Fruit fly (Drosophila melanogaster) whole organism, embryonic: Measurements from ENCODE around the gene CG6409.

Experiments
- Asciz ChIP-seq: fragments of 200-800 bp; sonication (Bioruptor generic); optimal IDR thresholded peaks from 2 replicates; lab custom pipeline; 2017; ENCODE audit warnings: missing biosample characterization, mild to moderate bottlenecking, missing genetic modification characterization, missing genetic modification reagents
- Bteb2 ChIP-seq: fragments of 200-800 bp; sonication (Bioruptor generic); optimal IDR thresholded peaks from 2 replicates; lab custom pipeline; 2016; ENCODE audit warnings: missing biosample characterization, missing genetic modification characterization
- CG10147 ChIP-seq: fragments of 200-800 bp; sonication (Bioruptor generic); optimal IDR thresholded peaks from 2 replicates; lab custom pipeline; 2019; ENCODE audit warnings: missing biosample characterization, mild to moderate bottlenecking, missing genetic modification characterization, moderate library complexity
- CG10209 ChIP-seq: fragments of 200-800 bp; sonication (Bioruptor generic); optimal IDR thresholded peaks from 3 replicates; lab custom pipeline; 2017; ENCODE audit warnings: missing biosample characterization, mild to moderate bottlenecking, missing genetic modification characterization, missing genetic modification reagents
- CG10366 ChIP-seq: fragments of 200-800 bp; sonication (Bioruptor generic); IDR thresholded peaks from 2 replicates; pipeline ENCODE4 v1.3.6; 2022; ENCODE audit warnings: missing biosample characterization, missing genetic modification characterization
- CG11723 ChIP-seq: fragments of 200-800 bp; sonication (Bioruptor generic); optimal IDR thresholded peaks from 2 replicates; lab custom pipeline; 2017; ENCODE audit warnings: missing biosample characterization, mild to moderate bottlenecking, missing genetic modification characterization
- CG12659 ChIP-seq: fragments of 200-800 bp; sonication (Bioruptor generic); optimal IDR thresholded peaks from 3 replicates; lab custom pipeline; 2017; ENCODE audit warnings: mild to moderate bottlenecking, missing biosample characterization, missing genetic modification reagents, missing genetic modification characterization
- CG13775 ChIP-seq: fragments of 200-800 bp; sonication (Bioruptor generic); optimal IDR thresholded peaks from 3 replicates; lab custom pipeline; 2017; ENCODE audit warnings: missing biosample characterization, mild to moderate bottlenecking, missing genetic modification characterization
- CG15696 ChIP-seq: fragments of 200-800 bp; sonication (Bioruptor generic); optimal IDR thresholded peaks from 2 replicates; lab custom pipeline; 2019; ENCODE audit warnings: missing biosample characterization, mild to moderate bottlenecking, missing genetic modification characterization, moderate library complexity
- CG17186 ChIP-seq: fragments of 200-800 bp; sonication (Bioruptor generic); optimal IDR thresholded peaks from 3 replicates; lab custom pipeline; 2017; ENCODE audit warnings: missing biosample characterization, missing genetic modification reagents, missing genetic modification characterization
- CG18599 ChIP-seq: fragments of 200-800 bp; sonication (Bioruptor generic); optimal IDR thresholded peaks from 3 replicates; lab custom pipeline; 2017; ENCODE audit warnings: missing biosample characterization, missing genetic modification characterization, mild to moderate bottlenecking, moderate library complexity, missing genetic modification reagents
- CG33557 ChIP-seq: fragments of 200-800 bp; sonication (Bioruptor generic); optimal IDR thresholded peaks from 2 replicates; lab custom pipeline; 2019; ENCODE audit warnings: missing biosample characterization, mild to moderate bottlenecking, missing genetic modification characterization, moderate library complexity
- CG34224 ChIP-seq: fragments of 200-800 bp; sonication (Bioruptor generic); IDR thresholded peaks from 3 replicates; pipeline ENCODE4 v1.3.6; 2022; ENCODE audit warnings: missing biosample characterization, missing genetic modification characterization; ENCODE audit not compliant: partially characterized antibody
- CG6791 ChIP-seq: fragments of 200-800 bp; sonication (Bioruptor generic); IDR thresholded peaks from 3 replicates; pipeline ENCODE4 v1.3.6; 2022; ENCODE audit warnings: missing biosample characterization, missing genetic modification characterization; ENCODE audit not compliant: partially characterized antibody
- CG9797 ChIP-seq: fragments of 200-800 bp; sonication (Bioruptor generic); optimal IDR thresholded peaks from 3 replicates; lab custom pipeline; 2018; ENCODE audit warnings: missing biosample characterization, mild to moderate bottlenecking, missing genetic modification characterization
- Doc2 ChIP-seq: fragments of 200-800 bp; sonication (Bioruptor generic); IDR thresholded peaks from 2 replicates; pipeline ENCODE4 v1.3.6; 2022; ENCODE audit warnings: missing biosample characterization, missing genetic modification characterization
- Dp ChIP-seq: fragments of 200-800 bp; sonication (Bioruptor generic); optimal IDR thresholded peaks from 2 replicates; lab custom pipeline; 2018; ENCODE audit warnings: missing biosample characterization, mild to moderate bottlenecking, missing genetic modification characterization, moderate library complexity
- Drgx ChIP-seq: fragments of 200-800 bp; sonication (Bioruptor generic); IDR thresholded peaks from 2 replicates; pipeline ENCODE4 v1.3.6; 2022; ENCODE audit warnings: missing biosample characterization, missing genetic modification characterization
- Eip74EF ChIP-seq, 2 experiments: fragments of 200-800 bp in 1 of 2; fragments of >200 bp in 1 of 2; sonication (Bioruptor generic) in 1 of 2; optimal IDR thresholded peaks; 2 replicates each; lab custom pipeline; 2017 to 2019; ENCODE audit warnings: missing biosample characterization in 2 of 2, missing genetic modification characterization in 2 of 2, mild to moderate bottlenecking in 1 of 2, moderate library complexity in 1 of 2
- Gsc ChIP-seq: fragments of 200-800 bp; sonication (Bioruptor generic); IDR thresholded peaks from 2 replicates; pipeline ENCODE4 v1.3.6; 2022; ENCODE audit warnings: missing biosample characterization, missing genetic modification characterization
- H15 ChIP-seq: fragments of 200-800 bp; sonication (Bioruptor generic); IDR thresholded peaks from 3 replicates; pipeline ENCODE4 v1.3.6; 2022; ENCODE audit warnings: missing biosample characterization, missing genetic modification characterization
- HLH4C ChIP-seq: fragments of 200-800 bp; sonication (Bioruptor generic); IDR thresholded peaks from 3 replicates; pipeline ENCODE4 v1.3.6; 2022; ENCODE audit warnings: missing biosample characterization, missing genetic modification characterization; ENCODE audit not compliant: partially characterized antibody
- Hmx ChIP-seq: fragments of 200-800 bp; sonication (Bioruptor generic); optimal IDR thresholded peaks from 2 replicates; lab custom pipeline; 2016; ENCODE audit warnings: missing biosample characterization, missing genetic modification characterization
- NC2β ChIP-seq: fragments of 200-800 bp; sonication (Bioruptor generic); optimal IDR thresholded peaks from 2 replicates; lab custom pipeline; 2016; ENCODE audit warnings: missing biosample characterization, missing genetic modification characterization
- Scr ChIP-seq: fragments of 200-800 bp; sonication (Bioruptor generic); IDR thresholded peaks from 2 replicates; pipeline ENCODE4 v1.3.6; 2022; ENCODE audit warnings: missing biosample characterization, missing genetic modification characterization; ENCODE audit not compliant: partially characterized antibody
- Six4 ChIP-seq: fragments of 200-800 bp; sonication (Bioruptor generic); optimal IDR thresholded peaks from 2 replicates; lab custom pipeline; 2016; ENCODE audit warnings: missing biosample characterization, missing genetic modification characterization
- Sox100B ChIP-seq: fragments of 200-800 bp; sonication (Bioruptor generic); optimal IDR thresholded peaks from 3 replicates; lab custom pipeline; 2018; ENCODE audit warnings: missing biosample characterization, mild to moderate bottlenecking, missing genetic modification characterization
- Spps ChIP-seq: fragments of 200-800 bp; sonication (Bioruptor generic); optimal IDR thresholded peaks from 2 replicates; lab custom pipeline; 2018; ENCODE audit warnings: missing biosample characterization, mild to moderate bottlenecking, missing genetic modification characterization
- Xrp1 ChIP-seq: fragments of 200-800 bp; sonication (Bioruptor generic); IDR thresholded peaks from 2 replicates; pipeline ENCODE4 v1.3.6; 2022; ENCODE audit warnings: missing biosample characterization, missing genetic modification characterization
- bigmax ChIP-seq: fragments of 200-800 bp; sonication (Bioruptor generic); optimal IDR thresholded peaks from 2 replicates; lab custom pipeline; 2018; ENCODE audit warnings: missing biosample characterization, mild to moderate bottlenecking, missing genetic modification characterization
- bsh ChIP-seq, 2 experiments: fragments of 200-800 bp; sonication (Bioruptor generic); optimal IDR thresholded peaks; 2 replicates each; lab custom pipeline; 2017 to 2018; ENCODE audit warnings: mild to moderate bottlenecking in 2 of 2, missing biosample characterization in 2 of 2, missing genetic modification characterization in 2 of 2, moderate library complexity in 1 of 2
- chn ChIP-seq: fragments of 200-800 bp; sonication (Bioruptor generic); optimal IDR thresholded peaks from 2 replicates; lab custom pipeline; 2016; ENCODE audit warnings: missing biosample characterization, missing genetic modification characterization
- dpn ChIP-seq, 2 experiments: fragments of 200-800 bp; sonication (Bioruptor generic); optimal IDR thresholded peaks; 3 replicates each; lab custom pipeline; 2016; ENCODE audit warnings: missing biosample characterization in 2 of 2, missing genetic modification characterization in 2 of 2
- eyg ChIP-seq: fragments of 200-800 bp; sonication (Bioruptor generic); optimal IDR thresholded peaks from 3 replicates; lab custom pipeline; 2016; ENCODE audit warnings: missing biosample characterization, missing genetic modification characterization
- gro ChIP-seq: fragments of 200-800 bp; sonication (Bioruptor generic); optimal IDR thresholded peaks from 2 replicates; lab custom pipeline; 2016; ENCODE audit warnings: missing biosample characterization, missing genetic modification characterization
- hkb ChIP-seq, 2 experiments: fragments of 200-800 bp in 1 of 2; fragments of >200 bp in 1 of 2; sonication (Bioruptor generic) in 1 of 2; IDR thresholded peaks in 1 of 2; optimal IDR thresholded peaks in 1 of 2; 2 replicates each; pipeline versions ENCODE4 v1.3.6 to Lab custom; 2017 to 2022; ENCODE audit warnings: missing biosample characterization in 1 of 2, missing genetic modification characterization in 1 of 2
- inv ChIP-seq: fragments of 200-800 bp; sonication (Bioruptor generic); IDR thresholded peaks from 2 replicates; pipeline ENCODE4 v1.3.6; 2022; ENCODE audit warnings: missing biosample characterization, missing genetic modification characterization; ENCODE audit not compliant: partially characterized antibody
- luna ChIP-seq: fragments of 200-800 bp; sonication (Bioruptor generic); optimal IDR thresholded peaks from 2 replicates; lab custom pipeline; 2016; ENCODE audit warnings: missing biosample characterization, missing genetic modification characterization
- nerfin-2 ChIP-seq: fragments of 200-800 bp; sonication (Bioruptor generic); IDR thresholded peaks from 2 replicates; pipeline ENCODE4 v1.3.6; 2022; ENCODE audit warnings: missing biosample characterization, missing genetic modification characterization; ENCODE audit not compliant: partially characterized antibody
- peb ChIP-seq: fragments of 200-800 bp; sonication (Bioruptor generic); IDR thresholded peaks from 2 replicates; pipeline ENCODE4 v1.3.6; 2022; ENCODE audit warnings: missing biosample characterization, missing genetic modification characterization
- psq ChIP-seq: fragments of 200-800 bp; sonication (Bioruptor generic); optimal IDR thresholded peaks from 2 replicates; lab custom pipeline; 2017; ENCODE audit warnings: missing biosample characterization, missing genetic modification characterization
- pzg ChIP-seq: fragments of 200-800 bp; sonication (Bioruptor generic); optimal IDR thresholded peaks from 3 replicates; lab custom pipeline; 2018; ENCODE audit warnings: missing biosample characterization, mild to moderate bottlenecking, missing genetic modification characterization, moderate library complexity
- salm ChIP-seq: fragments of 200-800 bp; sonication (Bioruptor generic); optimal IDR thresholded peaks from 2 replicates; lab custom pipeline; 2018; ENCODE audit warnings: missing biosample characterization, mild to moderate bottlenecking, missing genetic modification characterization
- ssp ChIP-seq: fragments of 200-800 bp; sonication (Bioruptor generic); IDR thresholded peaks from 2 replicates; pipeline ENCODE4 v1.3.6; 2022; ENCODE audit warnings: missing biosample characterization, missing genetic modification characterization
- tup ChIP-seq: fragments of 200-800 bp; sonication (Bioruptor generic); optimal IDR thresholded peaks from 2 replicates; lab custom pipeline; 2016; ENCODE audit warnings: missing biosample characterization, mild to moderate bottlenecking, missing genetic modification characterization, moderate library complexity
- twi ChIP-seq: fragments of 200-800 bp; optimal IDR thresholded peaks from 2 replicates; lab custom pipeline; 2019; ENCODE audit warnings: missing biosample characterization, mild to moderate bottlenecking, missing genetic modification characterization, moderate library complexity

CG6409 gene

dm6 chr3L:10837869-10838783, 44.1 kb downstream of the CG6409 start (continued):
- TF ChIP-seq Gsc (GFP tag; lab: Robert Waterston, UW) (no peak), CG12659 (GFP tag; lab: Kevin White, UChicago) (peak; percentile 58), bigmax (GFP tag; lab: Kevin White, UChicago) (no peak), Xrp1 (GFP tag; lab: Robert Waterston, UW) (peak; percentile 72; the same call in 1 of the 2 replicates), CG10366 (GFP tag; lab: Robert Waterston, UW) (peak; percentile 79), CG34224 (GFP tag; lab: Robert Waterston, UW) (no peak), CG10209 (GFP tag; lab: Kevin White, UChicago) (peak; percentile 58), inv (GFP tag; lab: Robert Waterston, UW) (no peak), psq (peak; percentile 37), twi (no peak), CG15696 (tag; lab: Kevin White, UChicago) (no peak), CG10147 (peak; percentile 45), CG33557 (no peak), Dp (GFP tag; lab: Kevin White, UChicago) (no peak), CG17186 (GFP tag; lab: Kevin White, UChicago) (no peak), Six4 (GFP tag; lab: Kevin White, UChicago) (peak; percentile 54), CG13775 (peak; percentile 22), Scr (GFP tag; lab: Robert Waterston, UW) (no peak), Hmx (peak; percentile 8), CG9797 (GFP tag; lab: Kevin White, UChicago) (no peak), NC2β (GFP tag; lab: Kevin White, UChicago) (no peak), Doc2 (0 out of 2 replicates have a peak, but pooled peaks have one; percentile 6), pzg (GFP tag; lab: Kevin White, UChicago) (no peak), Eip74EF (GFP tag; optimal IDR thresholded peaks at IDR 0.05; lab: Kevin White, UChicago) (peak in 1 of 2 experiments; percentile 18), H15 (peak; percentile 72), tup (GFP tag; lab: Kevin White, UChicago) (no peak), peb (0 out of 2 replicates have a peak, but pooled peaks have one; percentile 36), salm (tag; lab: Kevin White, UChicago) (no peak), Sox100B (peak; percentile 23), Bteb2 (GFP tag; lab: Kevin White, UChicago) (peak; percentile 48), ssp (GFP tag; lab: Robert Waterston, UW) (peak; percentile 49; the same call in 1 of the 2 replicates), dpn (GFP tag; optimal IDR thresholded peaks at IDR 0.05; lab: Kevin White, UChicago) (peak; percentile 60 to 67), hkb (optimal IDR thresholded peaks at IDR 0.05; lab: Kevin White, UChicago) (no peak), hkb (GFP tag; IDR thresholded peaks at IDR 0.05; lab: Robert Waterston, UW) (peak; percentile 72), gro (GFP tag; lab: Kevin White, UChicago) (peak; percentile 6), eyg (GFP tag; lab: Kevin White, UChicago) (peak; percentile 41), HLH4C (GFP tag; lab: Robert Waterston, UW) (no peak), CG18599 (GFP tag; lab: Kevin White, UChicago) (peak; percentile 77), Asciz (GFP tag; lab: Kevin White, UChicago) (peak; percentile 49), nerfin-2 (no peak), chn (GFP tag; lab: Kevin White, UChicago) (peak; percentile 60), CG11723 (GFP tag; lab: Kevin White, UChicago) (peak; percentile 8), CG6791 (GFP tag; lab: Robert Waterston, UW) (no peak), luna (GFP tag; lab: Kevin White, UChicago) (no peak), Spps (tag; lab: Kevin White, UChicago) (peak; percentile 43), bsh (GFP tag; optimal IDR thresholded peaks at IDR 0.05; lab: Kevin White, UChicago) (peak; percentile 4 to 77), Drgx (peak; percentile 81)
